Worm (Caenorhabditis elegans): ENCODE measurements around the gene C06G3.3.

Gene C06G3.3

ce11 chrIV:7024829-7025228 lies 11.1 kb upstream of the C06G3.3 start:
- no peak for TF ChIP-seq lir-3 (tag; optimal IDR thresholded peaks at IDR 0.05; ENCODE audit: poor library complexity)

ce11 chrIV:7025835-7026234 lies 10.1 kb upstream of the C06G3.3 start:
- TF ChIP-seq unc-62 (GFP tag; optimal IDR thresholded peaks at IDR 0.05) (no peak), elt-2 (tag; optimal IDR thresholded peaks at IDR 0.05) (peak; percentile 77), ztf-4 (tag; optimal IDR thresholded peaks at IDR 0.05) (no peak), mab-9 (GFP tag; IDR thresholded peaks at IDR 0.05) (no peak), nhr-19 (GFP tag; conservative IDR thresholded peaks at IDR 0.05) (no peak), ces-1 (GFP tag; optimal IDR thresholded peaks at IDR 0.05) (no peak), elt-3 (tag; optimal IDR thresholded peaks at IDR 0.05) (no peak), zip-4 (GFP tag; optimal IDR thresholded peaks at IDR 0.05) (no peak), lin-35 (GFP tag; optimal IDR thresholded peaks at IDR 0.05) (peak in 1 of 2 experiments; percentile 37), sup-37 (GFP tag; optimal IDR thresholded peaks at IDR 0.05) (no peak), lin-14 (GFP tag; optimal IDR thresholded peaks at IDR 0.05) (no peak), jun-1 (tag; optimal IDR thresholded peaks at IDR 0.05) (no peak), nhr-76 (tag; optimal IDR thresholded peaks at IDR 0.05) (no peak), nhr-237 (tag; optimal IDR thresholded peaks at IDR 0.05) (no peak), zag-1 (tag; optimal IDR thresholded peaks at IDR 0.05) (no peak), tlp-1 (tag; optimal IDR thresholded peaks at IDR 0.05) (no peak), mdl-1 (tag; optimal IDR thresholded peaks at IDR 0.05) (no peak), skn-1 (tag; optimal IDR thresholded peaks at IDR 0.05) (no peak), egl-27 (tag; optimal IDR thresholded peaks at IDR 0.05) (no peak), efl-1 (optimal IDR thresholded peaks at IDR 0.05) (no peak), efl-1 (GFP tag; optimal IDR thresholded peaks at IDR 0.05 in 1 of 2) (peak in 1 of 2 experiments; percentile 71), F16B12.6 (tag; optimal IDR thresholded peaks at IDR 0.05) (no peak), nhr-11 (tag; optimal IDR thresholded peaks at IDR 0.05) (no peak), C16A3.4 (tag; optimal IDR thresholded peaks at IDR 0.05) (no peak), lsy-2 (tag; optimal IDR thresholded peaks at IDR 0.05) (no peak)

- peak in 1 of 2 experiments; percentile 22 for TF ChIP-seq efl-1 (optimal IDR thresholded peaks at IDR 0.05)
- TF ChIP-seq efl-1 (GFP tag; optimal IDR thresholded peaks at IDR 0.05 in 1 of 2), result peak in 1 of 2 experiments; percentile 79
- TF ChIP-seq nhr-28 (tag; optimal IDR thresholded peaks at IDR 0.05), result no peak
Observed at ce11 chrIV:7031019-7031418, 4.9 kb upstream of the C06G3.3 start.

- TF ChIP-seq ces-1 (GFP tag; optimal IDR thresholded peaks at IDR 0.05) (no peak), unc-62 (GFP tag; optimal IDR thresholded peaks at IDR 0.05) (no peak), nhr-28 (tag; optimal IDR thresholded peaks at IDR 0.05) (no peak), nhr-77 (tag; optimal IDR thresholded peaks at IDR 0.05) (no peak), lsy-2 (tag; optimal IDR thresholded peaks at IDR 0.05) (no peak), nhr-90 (tag; optimal IDR thresholded peaks at IDR 0.05; ENCODE audit: poor library complexity) (no peak), vab-15 (tag; optimal IDR thresholded peaks at IDR 0.05) (no peak), nhr-85 (tag) (no peak), sptf-1 (tag; optimal IDR thresholded peaks at IDR 0.05) (no peak), nhr-11 (tag; optimal IDR thresholded peaks at IDR 0.05) (no peak), hlh-17 (GFP tag; optimal IDR thresholded peaks at IDR 0.05; ENCODE audit: borderline replicate concordance) (no peak), zip-4 (GFP tag; optimal IDR thresholded peaks at IDR 0.05) (no peak), ceh-82 (tag; optimal IDR thresholded peaks at IDR 0.05) (no peak)
Observed at ce11 chrIV:7032459-7032858, 3.5 kb upstream of the C06G3.3 start, which contains the start of gene C06G3.8. TSS of gene C06G3.8 (minus strand) at chrIV:7032559.

- TF ChIP-seq grh-1 (GFP tag; IDR thresholded peaks at IDR 0.05) (no peak), efl-1 (optimal IDR thresholded peaks at IDR 0.05) (no peak), efl-1 (GFP tag; optimal IDR thresholded peaks at IDR 0.05 in 1 of 2) (peak in 1 of 2 experiments; percentile 50), ztf-11 (tag; optimal IDR thresholded peaks at IDR 0.05) (no peak), unc-30 (tag; optimal IDR thresholded peaks at IDR 0.05) (no peak), nhr-12 (tag; optimal IDR thresholded peaks at IDR 0.05) (no peak), mep-1 (tag; optimal IDR thresholded peaks at IDR 0.05) (no peak)
Observed at ce11 chrIV:7036790-7037189, 867 bp downstream of the C06G3.3 start, which contains the start of gene ufl-1. TSS of gene ufl-1 (minus strand) at chrIV:7036859.

Measured in whole organism, L1 larva.